Worm (Caenorhabditis elegans) whole organism, L3 larva: Measurements from ENCODE around the gene lit-1.

ENCODE experiments used
- R02D3.7 ChIP-seq: fragments of 150-350 bp; optimal IDR thresholded peaks from 2 replicates; lab custom pipeline; 2014; ENCODE audit warnings: missing biosample characterization, missing genetic modification characterization
- ZK546.5 ChIP-seq: sonication (generic microtip); optimal IDR thresholded peaks from 2 replicates; lab custom pipeline; 2017; ENCODE audit warnings: missing biosample characterization, missing genetic modification characterization
- ceh-28 ChIP-seq: fragments of 150-350 bp; optimal IDR thresholded peaks from 2 replicates; lab custom pipeline; 2014; ENCODE audit warnings: missing biosample characterization, missing genetic modification reagents, missing genetic modification characterization
- daf-12 ChIP-seq: fragments of 150-350 bp; optimal IDR thresholded peaks from 2 replicates; lab custom pipeline; 2014; ENCODE audit warnings: missing biosample characterization, missing genetic modification reagents, missing genetic modification characterization
- egl-27 ChIP-seq: sonication (generic microtip); optimal IDR thresholded peaks from 4 replicates; lab custom pipeline; 2017; ENCODE audit warnings: missing biosample characterization, missing genetic modification reagents, missing genetic modification characterization
- elt-1 ChIP-seq: fragments of 150-350 bp; optimal IDR thresholded peaks from 2 replicates; lab custom pipeline; 2014; ENCODE audit warnings: missing biosample characterization, missing genetic modification characterization
- elt-2 ChIP-seq: sonication (generic microtip); optimal IDR thresholded peaks from 2 replicates; lab custom pipeline; 2016; ENCODE audit warnings: missing genetic modification reagents, mild to moderate bottlenecking, missing genetic modification characterization, missing compliant biosample characterization
- fkh-10 ChIP-seq: sonication (generic microtip); optimal IDR thresholded peaks from 2 replicates; lab custom pipeline; 2017; ENCODE audit warnings: missing biosample characterization, missing genetic modification reagents, missing genetic modification characterization
- fos-1 ChIP-seq: fragments of 150-350 bp; optimal IDR thresholded peaks from 2 replicates; lab custom pipeline; 2014; ENCODE audit warnings: missing biosample characterization, missing genetic modification characterization
- hmg-11 ChIP-seq: sonication (generic microtip); optimal IDR thresholded peaks from 2 replicates; lab custom pipeline; 2016; ENCODE audit warnings: missing genetic modification characterization, missing compliant biosample characterization
- lsy-12 ChIP-seq: sonication (generic microtip); optimal IDR thresholded peaks from 2 replicates; lab custom pipeline; 2016; ENCODE audit warnings: mild to moderate bottlenecking, missing genetic modification characterization, missing compliant biosample characterization
- mdl-1 ChIP-seq: fragments of 150-350 bp; optimal IDR thresholded peaks from 2 replicates; lab custom pipeline; 2014; ENCODE audit warnings: missing biosample characterization, missing genetic modification characterization
- mml-1 ChIP-seq: fragments of 150-350 bp; sonication (generic microtip); optimal IDR thresholded peaks from 3 replicates; lab custom pipeline; 2014; ENCODE audit warnings: missing biosample characterization, missing genetic modification characterization
- nfya-1 ChIP-seq: sonication (generic microtip); optimal IDR thresholded peaks from 2 replicates; lab custom pipeline; 2017; ENCODE audit warnings: missing genetic modification characterization, mild to moderate bottlenecking, missing compliant biosample characterization, antibody characterized with exemption, moderate library complexity; ENCODE audit not compliant: insufficient read depth
- nhr-11 ChIP-seq: fragments of 150-350 bp; optimal IDR thresholded peaks from 2 replicates; lab custom pipeline; 2014; ENCODE audit warnings: missing biosample characterization, missing genetic modification characterization
- nhr-237 ChIP-seq: fragments of 150-350 bp; optimal IDR thresholded peaks from 2 replicates; lab custom pipeline; 2014; ENCODE audit warnings: missing biosample characterization, missing genetic modification characterization
- nhr-28 ChIP-seq: fragments of 150-350 bp; optimal IDR thresholded peaks from 2 replicates; lab custom pipeline; 2014; ENCODE audit warnings: missing biosample characterization, missing genetic modification characterization
- nhr-43 ChIP-seq: sonication (generic microtip); optimal IDR thresholded peaks from 2 replicates; lab custom pipeline; 2016; ENCODE audit warnings: mild to moderate bottlenecking, missing genetic modification characterization, missing compliant biosample characterization; ENCODE audit not compliant: poor library complexity, severe bottlenecking
- nhr-67 ChIP-seq: fragments of 150-350 bp; optimal IDR thresholded peaks from 2 replicates; lab custom pipeline; 2014; ENCODE audit warnings: missing biosample characterization, missing genetic modification characterization
- pha-4 ChIP-seq: fragments of 150-350 bp; optimal IDR thresholded peaks from 2 replicates; lab custom pipeline; 2014; ENCODE audit warnings: missing biosample characterization, missing genetic modification reagents, missing genetic modification characterization
- sea-2 ChIP-seq: fragments of 150-350 bp; sonication (generic microtip); optimal IDR thresholded peaks from 4 replicates; lab custom pipeline; 2014; ENCODE audit warnings: missing biosample characterization, missing genetic modification reagents, missing genetic modification characterization
- tbx-2 ChIP-seq: sonication (generic microtip); optimal IDR thresholded peaks from 2 replicates; lab custom pipeline; 2016; ENCODE audit warnings: mild to moderate bottlenecking, missing genetic modification characterization, missing compliant biosample characterization
- unc-62 ChIP-seq: fragments of 150-350 bp; sonication (generic microtip); optimal IDR thresholded peaks from 4 replicates; lab custom pipeline; 2014; ENCODE audit warnings: missing biosample characterization, missing genetic modification reagents, missing genetic modification characterization

Gene lit-1

DNA sequence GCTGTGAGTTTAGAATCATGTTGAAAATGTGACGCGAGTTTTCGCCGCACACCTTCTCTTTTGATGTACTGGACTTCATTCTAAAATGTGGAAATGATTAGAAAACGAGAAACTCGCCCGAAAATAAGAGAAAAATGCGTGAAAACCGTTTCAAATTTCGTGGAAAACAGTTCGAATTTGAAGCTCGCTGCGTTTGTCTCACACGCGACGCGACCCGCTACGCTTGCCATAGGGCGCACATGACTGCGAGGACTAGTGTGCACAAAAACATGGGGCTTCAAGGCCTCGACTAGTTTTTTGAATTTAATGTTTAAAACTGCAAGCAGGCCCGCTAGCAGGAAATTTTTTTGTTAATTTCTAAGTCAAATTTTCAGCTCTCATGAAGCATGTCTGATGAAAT lies 69.4 kb downstream of the lit-1 start, which contains the start of the genes cyk-4 and pdr-1 (continued):
- no peak for TF ChIP-seq ceh-28 (tag; lab: Kevin White, UChicago)
- TF ChIP-seq egl-27: no peak
- no peak for TF ChIP-seq nhr-67 (tag; lab: Kevin White, UChicago)
- TF ChIP-seq nhr-43 (tag; lab: Kevin White, UChicago): peak; percentile 25
- TF ChIP-seq nhr-237 (tag; lab: Kevin White, UChicago): no peak
- TF ChIP-seq lsy-12 (tag; lab: Kevin White, UChicago): no peak
- no peak for TF ChIP-seq ZK546.5 (tag; lab: Kevin White, UChicago)
- no peak for TF ChIP-seq nhr-11 (tag; lab: Kevin White, UChicago)

DNA sequence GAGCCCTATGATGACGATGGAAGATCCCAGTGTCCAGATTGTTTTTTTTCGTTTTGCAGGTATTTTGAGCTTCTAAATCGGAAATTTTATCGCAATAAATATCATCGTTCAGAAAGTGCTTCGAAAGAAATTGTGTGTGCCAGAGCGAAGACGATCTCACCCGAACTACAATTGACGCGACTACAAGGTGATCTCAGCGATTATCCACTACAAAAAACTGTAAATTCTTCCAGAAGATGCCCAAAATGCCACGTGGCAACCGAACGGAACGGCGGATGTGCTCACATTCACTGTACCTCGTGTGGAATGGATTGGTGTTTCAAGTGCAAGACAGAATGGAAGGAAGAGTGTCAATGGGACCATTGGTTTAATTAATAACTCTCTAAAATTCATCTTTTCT lies 71.1 kb downstream of the lit-1 start, which contains the start of gene mdt-29:
TSS of gene mdt-29 (plus strand) at position 301 of the 400 bp plus-strand sequence.
- no peak for TF ChIP-seq sea-2
- TF ChIP-seq tbx-2 (tag; lab: Kevin White, UChicago): no peak
- no peak for TF ChIP-seq hmg-11 (tag; lab: Kevin White, UChicago)
- TF ChIP-seq unc-62: no peak
- TF ChIP-seq nhr-28: no peak
- TF ChIP-seq egl-27: no peak
- no peak for TF ChIP-seq elt-1 (tag; lab: Kevin White, UChicago)
- no peak for TF ChIP-seq fkh-10 (GFP tag; lab: Kevin White, UChicago)
- no peak for TF ChIP-seq pha-4
- no peak for TF ChIP-seq daf-12
- TF ChIP-seq nhr-43 (tag; lab: Kevin White, UChicago): no peak
- TF ChIP-seq R02D3.7: no peak
- no peak for TF ChIP-seq nhr-67 (tag; lab: Kevin White, UChicago)
- TF ChIP-seq mml-1: no peak
- TF ChIP-seq elt-2 (tag; lab: Kevin White, UChicago): no peak
- TF ChIP-seq fos-1 (tag; lab: Kevin White, UChicago): no peak
- TF ChIP-seq nfya-1 (tag; lab: Kevin White, UChicago): no peak
- no peak for TF ChIP-seq mdl-1 (tag; lab: Kevin White, UChicago)
